Fruit fly (Drosophila melanogaster) whole organism, embryonic: ENCODE measurements around the gene Utx.

ENCODE experiments used
- Atf6 ChIP-seq: fragments of 200-800 bp; sonication (Bioruptor generic); IDR thresholded peaks from 2 replicates; pipeline ENCODE4 v1.3.6; 2022; ENCODE audit warnings: missing biosample characterization, missing genetic modification characterization
- Bdp1 ChIP-seq: fragments of 200-800 bp; sonication (Bioruptor generic); optimal IDR thresholded peaks from 3 replicates; lab custom pipeline; 2016; ENCODE audit warnings: missing biosample characterization, missing genetic modification characterization
- CG11247 ChIP-seq: fragments of 200-800 bp; sonication (Bioruptor generic); IDR thresholded peaks from 2 replicates; pipeline ENCODE4 v1.3.6; 2022; ENCODE audit warnings: missing biosample characterization, missing genetic modification characterization
- CG12071 ChIP-seq: fragments of 200-800 bp; sonication (Bioruptor generic); optimal IDR thresholded peaks from 3 replicates; lab custom pipeline; 2018; ENCODE audit warnings: missing biosample characterization, mild to moderate bottlenecking, missing genetic modification characterization
- CG12391 ChIP-seq: fragments of 200-800 bp; sonication (Bioruptor generic); optimal IDR thresholded peaks from 3 replicates; lab custom pipeline; 2018; ENCODE audit warnings: missing biosample characterization, mild to moderate bottlenecking, missing genetic modification characterization, moderate library complexity
- CG12942 ChIP-seq: fragments of 200-800 bp; sonication (Bioruptor generic); optimal IDR thresholded peaks from 3 replicates; lab custom pipeline; 2016; ENCODE audit warnings: missing biosample characterization, missing genetic modification characterization
- CG14860 ChIP-seq: fragments of 200-800 bp; sonication (Bioruptor generic); IDR thresholded peaks from 3 replicates; pipeline ENCODE4 v1.3.6; 2022; ENCODE audit warnings: missing biosample characterization, missing genetic modification characterization; ENCODE audit not compliant: partially characterized antibody
- CG15479 ChIP-seq: fragments of 200-800 bp; sonication (Bioruptor generic); optimal IDR thresholded peaks from 3 replicates; lab custom pipeline; 2019; ENCODE audit warnings: missing biosample characterization, mild to moderate bottlenecking, missing genetic modification characterization, moderate library complexity
- CG16779 ChIP-seq: fragments of 200-800 bp; sonication (Bioruptor generic); IDR thresholded peaks from 2 replicates; pipeline ENCODE4 v1.3.6; 2022; ENCODE audit warnings: missing biosample characterization, missing genetic modification characterization
- CG16863 ChIP-seq: fragments of 200-800 bp; sonication (Bioruptor generic); optimal IDR thresholded peaks from 3 replicates; lab custom pipeline; 2016; ENCODE audit warnings: missing biosample characterization, missing genetic modification characterization
- CG17829 ChIP-seq: fragments of 200-800 bp; optimal IDR thresholded peaks from 2 replicates; lab custom pipeline; 2019; ENCODE audit warnings: missing biosample characterization, mild to moderate bottlenecking, missing genetic modification characterization, moderate library complexity
- CG1792 ChIP-seq: fragments of 200-800 bp; sonication (Bioruptor generic); optimal IDR thresholded peaks from 2 replicates; lab custom pipeline; 2016; ENCODE audit warnings: missing biosample characterization, missing genetic modification characterization
- CG1832 ChIP-seq: fragments of 200-800 bp; sonication (Bioruptor generic); optimal IDR thresholded peaks from 2 replicates; lab custom pipeline; 2017; ENCODE audit warnings: missing biosample characterization, mild to moderate bottlenecking, missing genetic modification characterization, inconsistent platforms
- CG18476 ChIP-seq: fragments of 200-800 bp; sonication (Bioruptor generic); optimal IDR thresholded peaks from 2 replicates; lab custom pipeline; 2016; ENCODE audit warnings: missing biosample characterization, mild to moderate bottlenecking, missing genetic modification characterization
- CG32772 ChIP-seq: fragments of 200-800 bp; sonication (Bioruptor generic); IDR thresholded peaks from 2 replicates; pipeline ENCODE4 v1.3.6; 2022; ENCODE audit warnings: missing biosample characterization, missing genetic modification characterization
- CG3995 ChIP-seq: fragments of 200-800 bp; sonication (Bioruptor generic); optimal IDR thresholded peaks from 3 replicates; lab custom pipeline; 2016; ENCODE audit warnings: missing biosample characterization, missing genetic modification characterization
- CG4328 ChIP-seq: fragments of 200-800 bp; sonication (Bioruptor generic); optimal IDR thresholded peaks from 3 replicates; lab custom pipeline; 2017; ENCODE audit warnings: missing biosample characterization, missing genetic modification reagents, missing genetic modification characterization
- CG6765 ChIP-seq: fragments of 200-800 bp; sonication (Bioruptor generic); optimal IDR thresholded peaks from 3 replicates; lab custom pipeline; 2017; ENCODE audit warnings: missing biosample characterization, mild to moderate bottlenecking, missing genetic modification characterization
- CG6791 ChIP-seq: fragments of 200-800 bp; sonication (Bioruptor generic); IDR thresholded peaks from 3 replicates; pipeline ENCODE4 v1.3.6; 2022; ENCODE audit warnings: missing biosample characterization, missing genetic modification characterization; ENCODE audit not compliant: partially characterized antibody
- CG8478 ChIP-seq: fragments of >200 bp; optimal IDR thresholded peaks from 2 replicates; lab custom pipeline; 2018
- D19B ChIP-seq: fragments of 200-800 bp; sonication (Bioruptor generic); optimal IDR thresholded peaks from 2 replicates; lab custom pipeline; 2017; ENCODE audit warnings: missing biosample characterization, mild to moderate bottlenecking, missing genetic modification characterization
- Dfd ChIP-seq, 2 experiments: fragments of >200 bp; optimal IDR thresholded peaks; 2 replicates each; lab custom pipeline; 2017; ENCODE audit warnings: missing biosample characterization in 2 of 2, missing genetic modification characterization in 2 of 2
- Ets97D ChIP-seq: fragments of 200-800 bp; sonication (Bioruptor generic); optimal IDR thresholded peaks from 3 replicates; lab custom pipeline; 2016; ENCODE audit warnings: missing biosample characterization, missing genetic modification characterization
- HLH3B ChIP-seq: fragments of 200-800 bp; sonication (Bioruptor generic); IDR thresholded peaks from 2 replicates; pipeline ENCODE4 v1.3.6; 2022; ENCODE audit warnings: missing biosample characterization, missing genetic modification characterization
- HLHmδ ChIP-seq: fragments of 200-800 bp; sonication (Bioruptor generic); optimal IDR thresholded peaks from 2 replicates; lab custom pipeline; 2018; ENCODE audit warnings: missing biosample characterization, mild to moderate bottlenecking, missing genetic modification characterization, moderate library complexity
- Mad ChIP-seq: fragments of 200-800 bp; sonication (Bioruptor generic); optimal IDR thresholded peaks from 2 replicates; lab custom pipeline; 2016; ENCODE audit warnings: missing biosample characterization, missing genetic modification characterization
- Usf ChIP-seq: fragments of 200-800 bp; sonication (Bioruptor generic); optimal IDR thresholded peaks from 2 replicates; lab custom pipeline; 2017; ENCODE audit warnings: missing genotype, missing biosample characterization, missing genetic modification characterization
- bab2 ChIP-seq: fragments of 200-800 bp; sonication (Bioruptor generic); optimal IDR thresholded peaks from 2 replicates; lab custom pipeline; 2016; ENCODE audit warnings: missing biosample characterization, missing genetic modification characterization
- bowl ChIP-seq: fragments of 200-800 bp; sonication (Bioruptor generic); IDR thresholded peaks from 2 replicates; pipeline ENCODE4 v1.3.6; 2022; ENCODE audit warnings: missing biosample characterization, missing genetic modification characterization
- cato ChIP-seq: fragments of 200-800 bp; sonication (Bioruptor generic); optimal IDR thresholded peaks from 2 replicates; lab custom pipeline; 2016; ENCODE audit warnings: missing biosample characterization, missing genetic modification characterization, borderline replicate concordance
- caup ChIP-seq: fragments of 200-800 bp; sonication (Bioruptor generic); optimal IDR thresholded peaks from 3 replicates; lab custom pipeline; 2017; ENCODE audit warnings: missing biosample characterization, mild to moderate bottlenecking, missing genetic modification characterization, moderate library complexity; ENCODE audit not compliant: severe bottlenecking
- chif ChIP-seq, 2 experiments: fragments of 200-800 bp; sonication (Bioruptor generic); optimal IDR thresholded peaks; 3 replicates each; lab custom pipeline; 2016; ENCODE audit warnings: missing biosample characterization in 2 of 2, missing genetic modification characterization in 2 of 2
- chinmo ChIP-seq: fragments of 200-800 bp; sonication (Bioruptor generic); IDR thresholded peaks from 4 replicates; pipeline ENCODE4 v1.3.6; 2022; ENCODE audit warnings: missing biosample characterization, missing genetic modification characterization; ENCODE audit not compliant: partially characterized antibody
- chn ChIP-seq: fragments of 200-800 bp; sonication (Bioruptor generic); optimal IDR thresholded peaks from 2 replicates; lab custom pipeline; 2016; ENCODE audit warnings: missing biosample characterization, missing genetic modification characterization
- emc ChIP-seq: fragments of 200-800 bp; sonication (Bioruptor generic); optimal IDR thresholded peaks from 2 replicates; lab custom pipeline; 2016; ENCODE audit warnings: missing biosample characterization, missing genetic modification characterization
- esg ChIP-seq: fragments of 200-800 bp; sonication (Bioruptor generic); conservative IDR thresholded peaks from 2 replicates; pipeline ENCODE4 v1.3.6; 2022; ENCODE audit warnings: missing biosample characterization, missing genetic modification characterization
- eyg ChIP-seq: fragments of 200-800 bp; sonication (Bioruptor generic); optimal IDR thresholded peaks from 3 replicates; lab custom pipeline; 2016; ENCODE audit warnings: missing biosample characterization, missing genetic modification characterization
- fu2 ChIP-seq: fragments of 200-800 bp; sonication (Bioruptor generic); optimal IDR thresholded peaks from 2 replicates; lab custom pipeline; 2016; ENCODE audit warnings: missing biosample characterization, missing genetic modification characterization
- grn ChIP-seq: fragments of 200-800 bp; sonication (Bioruptor generic); optimal IDR thresholded peaks from 3 replicates; lab custom pipeline; 2017; ENCODE audit warnings: missing biosample characterization, missing genetic modification characterization
- hb ChIP-seq: fragments of 200-800 bp; sonication (Bioruptor generic); IDR thresholded peaks from 3 replicates; pipeline ENCODE4 v1.3.6; 2022; ENCODE audit warnings: missing biosample characterization, missing genetic modification characterization; ENCODE audit not compliant: partially characterized antibody
- jumu ChIP-seq: fragments of 200-800 bp; sonication (Bioruptor generic); optimal IDR thresholded peaks from 3 replicates; lab custom pipeline; 2016; ENCODE audit warnings: missing biosample characterization, missing genetic modification characterization
- kah ChIP-seq: fragments of 200-800 bp; sonication (Bioruptor generic); optimal IDR thresholded peaks from 2 replicates; lab custom pipeline; 2018; ENCODE audit warnings: missing biosample characterization, mild to moderate bottlenecking, missing genetic modification characterization
- klu ChIP-seq: fragments of 200-800 bp; sonication (Bioruptor generic); IDR thresholded peaks from 2 replicates; pipeline ENCODE4 v1.3.6; 2022; ENCODE audit warnings: missing biosample characterization, missing genetic modification characterization
- kni ChIP-seq: fragments of 200-800 bp; sonication (Bioruptor generic); optimal IDR thresholded peaks from 3 replicates; lab custom pipeline; 2017; ENCODE audit warnings: mild to moderate bottlenecking, missing biosample characterization, missing genetic modification reagents, missing genetic modification characterization
- lbe ChIP-seq: fragments of 200-800 bp; sonication (Bioruptor generic); optimal IDR thresholded peaks from 2 replicates; lab custom pipeline; 2016; ENCODE audit warnings: missing biosample characterization, mild to moderate bottlenecking, missing genetic modification characterization
- org-1 ChIP-seq: fragments of 200-800 bp; sonication (Bioruptor generic); optimal IDR thresholded peaks from 2 replicates; lab custom pipeline; 2017; ENCODE audit warnings: missing biosample characterization, missing genetic modification characterization
- pros ChIP-seq: fragments of 200-800 bp; sonication (Bioruptor generic); optimal IDR thresholded peaks from 3 replicates; lab custom pipeline; 2019; ENCODE audit warnings: missing biosample characterization, mild to moderate bottlenecking, missing genetic modification characterization, moderate library complexity
- row ChIP-seq: fragments of 200-800 bp; sonication (Bioruptor generic); IDR thresholded peaks from 3 replicates; pipeline ENCODE4 v1.3.6; 2022; ENCODE audit warnings: missing biosample characterization, missing genetic modification characterization
- slbo ChIP-seq: fragments of 200-800 bp; sonication (Bioruptor generic); IDR thresholded peaks from 2 replicates; pipeline ENCODE4 v1.3.6; 2022; ENCODE audit warnings: missing biosample characterization, missing genetic modification characterization
- yki ChIP-seq: fragments of >200 bp; optimal IDR thresholded peaks from 3 replicates; lab custom pipeline; 2018

The Utx gene

dm6 chr2L:10306518-10307260 is 28.1 kb upstream of the Utx start, which contains the start of the genes CG5390 and CG4968:
Gene CG5390 (minus strand): TSS chr2L:10306594.
Gene CG4968 (plus strand): TSS chr2L:10306922.
- no peak for TF ChIP-seq CG32772 (GFP tag; lab: Robert Waterston, UW)
- peak; percentile 79 for TF ChIP-seq CG17829 (tag; lab: Kevin White, UChicago)
- TF ChIP-seq esg (GFP tag; lab: Robert Waterston, UW): peak; percentile 13; the same call in 1 of the 2 replicates
- no peak for TF ChIP-seq eyg (GFP tag; lab: Kevin White, UChicago)
- no peak for TF ChIP-seq CG1792
- TF ChIP-seq Atf6: peak; percentile 75; the same call in 1 of the 2 replicates
- no peak for TF ChIP-seq Usf (GFP tag; lab: Kevin White, UChicago)
- TF ChIP-seq grn (GFP tag; lab: Kevin White, UChicago): no peak
- peak; percentile 77 for TF ChIP-seq slbo (GFP tag; lab: Robert Waterston, UW)
- TF ChIP-seq CG14860: no peak
- no peak for TF ChIP-seq CG8478 (lab: Kevin White, UChicago)
- TF ChIP-seq caup (GFP tag; lab: Kevin White, UChicago): peak; percentile 61
- peak; percentile 45; the same call in 1 of the 2 replicates for TF ChIP-seq HLH3B
- TF ChIP-seq CG4328 (GFP tag; lab: Kevin White, UChicago): peak; percentile 70
- TF ChIP-seq chif (GFP tag; optimal IDR thresholded peaks at IDR 0.05; lab: Kevin White, UChicago): no peak
- 0 out of 3 replicates have a peak, but pooled peaks have one; percentile 42 for TF ChIP-seq CG6791 (GFP tag; lab: Robert Waterston, UW)
- TF ChIP-seq klu (GFP tag; lab: Robert Waterston, UW): no peak
- TF ChIP-seq Bdp1 (GFP tag; lab: Kevin White, UChicago): no peak
- TF ChIP-seq Dfd (GFP tag; optimal IDR thresholded peaks at IDR 0.05; lab: Kevin White, UChicago): no peak
- TF ChIP-seq CG15479 (GFP tag; lab: Kevin White, UChicago): no peak
- TF ChIP-seq cato (GFP tag; lab: Kevin White, UChicago): peak; percentile 19
- TF ChIP-seq CG18476 (GFP tag; lab: Kevin White, UChicago): peak; percentile 50
- 0 out of 2 replicates have a peak, but pooled peaks have one; percentile 34 for TF ChIP-seq CG11247
- peak; percentile 40 for TF ChIP-seq HLHmδ (GFP tag; lab: Kevin White, UChicago)
- no peak for TF ChIP-seq CG12071 (GFP tag; lab: Kevin White, UChicago)
- TF ChIP-seq CG12391: peak; percentile 85
- peak; percentile 77 for TF ChIP-seq Ets97D (GFP tag; lab: Kevin White, UChicago)
- TF ChIP-seq bab2 (GFP tag; lab: Kevin White, UChicago): no peak
- no peak for TF ChIP-seq fu2
- TF ChIP-seq chn (GFP tag; lab: Kevin White, UChicago): peak; percentile 1
- TF ChIP-seq kni (GFP tag; lab: Kevin White, UChicago): no peak
- peak; percentile 14 for TF ChIP-seq Mad (GFP tag; lab: Kevin White, UChicago)
- no peak for TF ChIP-seq hb (GFP tag; lab: Robert Waterston, UW)
- TF ChIP-seq chinmo: 0 out of 4 replicates have a peak, but pooled peaks have one; percentile 65
- TF ChIP-seq CG12942: peak; percentile 52
- TF ChIP-seq CG6765: peak; percentile 62
- TF ChIP-seq CG3995 (GFP tag; lab: Kevin White, UChicago): peak; percentile 35
- TF ChIP-seq lbe: peak; percentile 88
- peak; percentile 82 for TF ChIP-seq row (GFP tag; lab: Robert Waterston, UW)
- no peak for TF ChIP-seq yki (lab: Kevin White, UChicago)
- TF ChIP-seq emc (GFP tag; lab: Kevin White, UChicago): no peak
- TF ChIP-seq jumu (GFP tag; lab: Kevin White, UChicago): no peak
- TF ChIP-seq bowl (GFP tag; lab: Robert Waterston, UW): no peak
- peak; percentile 61 for TF ChIP-seq pros
- TF ChIP-seq CG16779: no peak
- no peak for TF ChIP-seq CG1832 (GFP tag; lab: Kevin White, UChicago)
- peak; percentile 50 for TF ChIP-seq D19B
- TF ChIP-seq org-1: no peak
- TF ChIP-seq kah (GFP tag; lab: Kevin White, UChicago): no peak
- no peak for TF ChIP-seq CG16863
